Fruit fly (Drosophila melanogaster) whole organism, prepupa: ENCODE data around the gene oc.

Experiments used
- CG10631 ChIP-seq: fragments of 200-800 bp; sonication (Bioruptor generic); optimal IDR thresholded peaks from 2 replicates; lab custom pipeline; 2016; ENCODE audit warnings: missing biosample characterization, missing genetic modification characterization
- CG10669 ChIP-seq: fragments of 200-800 bp; sonication (Bioruptor generic); optimal IDR thresholded peaks from 3 replicates; lab custom pipeline; 2018; ENCODE audit warnings: missing biosample characterization, mild to moderate bottlenecking, missing genetic modification characterization, moderate library complexity
- CG11762 ChIP-seq: fragments of 200-800 bp; sonication (Bioruptor generic); optimal IDR thresholded peaks from 3 replicates; lab custom pipeline; 2016; ENCODE audit warnings: missing biosample characterization, missing genetic modification characterization; ENCODE audit not compliant: insufficient read depth
- CG11902 ChIP-seq: fragments of 200-800 bp; sonication (Bioruptor generic); optimal IDR thresholded peaks from 3 replicates; lab custom pipeline; 2016; ENCODE audit warnings: missing biosample characterization, missing genetic modification characterization
- CG3032 ChIP-seq: fragments of 200-800 bp; optimal IDR thresholded peaks from 2 replicates; lab custom pipeline; 2019; ENCODE audit warnings: missing biosample characterization, mild to moderate bottlenecking, missing genetic modification characterization, moderate library complexity
- CG31627 ChIP-seq: fragments of 200-800 bp; sonication (Bioruptor generic); optimal IDR thresholded peaks from 3 replicates; lab custom pipeline; 2016; ENCODE audit warnings: missing biosample characterization, missing genetic modification characterization
- CG32006 ChIP-seq: fragments of 200-800 bp; sonication (Bioruptor generic); optimal IDR thresholded peaks from 3 replicates; lab custom pipeline; 2017; ENCODE audit warnings: missing biosample characterization, mild to moderate bottlenecking, missing genetic modification characterization
- CG34406 ChIP-seq: fragments of 200-800 bp; sonication (Bioruptor generic); optimal IDR thresholded peaks from 3 replicates; lab custom pipeline; 2016; ENCODE audit warnings: missing biosample characterization, missing genetic modification characterization
- CG3919 ChIP-seq: fragments of 200-800 bp; sonication (Bioruptor generic); optimal IDR thresholded peaks from 3 replicates; lab custom pipeline; 2016; ENCODE audit warnings: missing biosample characterization, missing genetic modification characterization
- CG4318 ChIP-seq: fragments of 200-800 bp; sonication (Bioruptor generic); optimal IDR thresholded peaks from 3 replicates; lab custom pipeline; 2017; ENCODE audit warnings: missing biosample characterization, mild to moderate bottlenecking, missing genetic modification characterization
- CG6163 ChIP-seq: fragments of 200-800 bp; sonication (Bioruptor generic); IDR thresholded peaks from 3 replicates; pipeline ENCODE4 v1.3.6; 2022; ENCODE audit warnings: missing biosample characterization, missing genetic modification characterization
- CG6792 ChIP-seq: fragments of 200-800 bp; sonication (Bioruptor generic); optimal IDR thresholded peaks from 3 replicates; lab custom pipeline; 2016; ENCODE audit warnings: missing biosample characterization, missing genetic modification characterization
- CG6808 ChIP-seq: fragments of 200-800 bp; sonication (Bioruptor generic); optimal IDR thresholded peaks from 3 replicates; lab custom pipeline; 2017; ENCODE audit warnings: missing biosample characterization, missing genetic modification characterization, mild to moderate bottlenecking, moderate library complexity, missing genetic modification reagents
- CG7368 ChIP-seq: fragments of 200-800 bp; sonication (Bioruptor generic); optimal IDR thresholded peaks from 3 replicates; lab custom pipeline; 2016; ENCODE audit warnings: missing biosample characterization, missing genetic modification characterization
- CG8119 ChIP-seq: fragments of 200-800 bp; sonication (Bioruptor generic); IDR thresholded peaks from 3 replicates; pipeline ENCODE4 v1.3.6; 2022; ENCODE audit warnings: missing biosample characterization, missing genetic modification characterization
- CG8319 ChIP-seq: fragments of 200-800 bp; sonication (Bioruptor generic); optimal IDR thresholded peaks from 3 replicates; lab custom pipeline; 2016; ENCODE audit warnings: missing biosample characterization, missing genetic modification characterization
- CG9139 ChIP-seq: fragments of 200-800 bp; sonication (Bioruptor generic); optimal IDR thresholded peaks from 3 replicates; lab custom pipeline; 2017; ENCODE audit warnings: missing biosample characterization, mild to moderate bottlenecking, missing genetic modification characterization
- Eip75B ChIP-seq: fragments of 200-800 bp; sonication (Bioruptor generic); optimal IDR thresholded peaks from 3 replicates; lab custom pipeline; 2016; ENCODE audit warnings: missing biosample characterization, missing genetic modification characterization
- Eip78C ChIP-seq: fragments of 200-800 bp; sonication (Bioruptor generic); peaks from one replicate; lab custom pipeline; 2016; ENCODE audit warnings: missing biosample characterization, missing genetic modification characterization
- Eip93F ChIP-seq: fragments of 200-800 bp; sonication (Bioruptor generic); optimal IDR thresholded peaks from 2 replicates; lab custom pipeline; 2016; ENCODE audit warnings: missing biosample characterization, mild to moderate bottlenecking, missing genetic modification characterization
- Ets21C ChIP-seq: fragments of 200-800 bp; sonication (Bioruptor generic); optimal IDR thresholded peaks from 3 replicates; lab custom pipeline; 2016; ENCODE audit warnings: missing biosample characterization, missing genetic modification characterization
- Ets96B ChIP-seq: fragments of 200-800 bp; optimal IDR thresholded peaks from 2 replicates; lab custom pipeline; 2019; ENCODE audit warnings: missing biosample characterization, mild to moderate bottlenecking, missing genetic modification characterization, moderate library complexity
- Hr38 ChIP-seq: sonication (Bioruptor generic); optimal IDR thresholded peaks from 2 replicates; lab custom pipeline; 2016; ENCODE audit warnings: missing biosample characterization, missing genetic modification characterization
- Hr39 ChIP-seq: fragments of 200-800 bp; sonication (Bioruptor generic); optimal IDR thresholded peaks from 2 replicates; lab custom pipeline; 2016; ENCODE audit warnings: missing biosample characterization, missing genetic modification characterization
- Lpt ChIP-seq: fragments of 200-800 bp; sonication (Bioruptor generic); optimal IDR thresholded peaks from 3 replicates; lab custom pipeline; 2016; ENCODE audit warnings: missing biosample characterization, missing genetic modification characterization
- Met ChIP-seq: fragments of 200-800 bp; sonication (Bioruptor generic); optimal IDR thresholded peaks from 3 replicates; lab custom pipeline; 2016; ENCODE audit warnings: missing biosample characterization, missing genetic modification characterization
- OdsH ChIP-seq: fragments of 200-800 bp; sonication (Bioruptor generic); optimal IDR thresholded peaks from 3 replicates; lab custom pipeline; 2016; ENCODE audit warnings: missing biosample characterization, missing genetic modification characterization
- Smox ChIP-seq: fragments of 200-800 bp; sonication (Bioruptor generic); optimal IDR thresholded peaks from 3 replicates; lab custom pipeline; 2016; ENCODE audit warnings: missing biosample characterization, missing genetic modification characterization
- Sox14 ChIP-seq: fragments of 200-800 bp; sonication (Bioruptor generic); optimal IDR thresholded peaks from 3 replicates; lab custom pipeline; 2016; ENCODE audit warnings: missing biosample characterization, missing genetic modification characterization
- achi ChIP-seq: fragments of 200-800 bp; sonication (Bioruptor generic); optimal IDR thresholded peaks from 3 replicates; lab custom pipeline; 2016; ENCODE audit warnings: missing biosample characterization, missing genetic modification characterization
- cyc ChIP-seq: fragments of 200-800 bp; sonication (Bioruptor generic); optimal IDR thresholded peaks from 3 replicates; lab custom pipeline; 2016; ENCODE audit warnings: missing biosample characterization, missing genetic modification characterization
- eg ChIP-seq: fragments of 200-800 bp; sonication (Bioruptor generic); IDR thresholded peaks from 3 replicates; pipeline ENCODE4 v1.3.6; 2022; ENCODE audit warnings: missing biosample characterization, missing genetic modification characterization
- esn ChIP-seq: fragments of 200-800 bp; sonication (Bioruptor generic); optimal IDR thresholded peaks from 2 replicates; lab custom pipeline; 2016; ENCODE audit warnings: missing biosample characterization, mild to moderate bottlenecking, missing genetic modification characterization, moderate library complexity
- fd59A ChIP-seq: fragments of 200-800 bp; sonication (Bioruptor generic); optimal IDR thresholded peaks from 2 replicates; lab custom pipeline; 2017; ENCODE audit warnings: missing biosample characterization, mild to moderate bottlenecking, missing genetic modification characterization, missing genetic modification reagents
- fd85E ChIP-seq: fragments of 200-800 bp; sonication (Bioruptor generic); optimal IDR thresholded peaks from 3 replicates; lab custom pipeline; 2016; ENCODE audit warnings: missing biosample characterization, missing genetic modification characterization
- lz ChIP-seq: fragments of 200-800 bp; sonication (Bioruptor generic); optimal IDR thresholded peaks from 3 replicates; lab custom pipeline; 2016; ENCODE audit warnings: missing biosample characterization, missing genetic modification characterization
- net ChIP-seq: fragments of 200-800 bp; sonication (Bioruptor generic); optimal IDR thresholded peaks from 3 replicates; lab custom pipeline; 2016; ENCODE audit warnings: missing biosample characterization, missing genetic modification characterization
- spab ChIP-seq: fragments of 200-800 bp; sonication (Bioruptor generic); optimal IDR thresholded peaks from 2 replicates; lab custom pipeline; 2017; ENCODE audit warnings: missing biosample characterization, mild to moderate bottlenecking, missing genetic modification characterization, missing genetic modification reagents
- svp ChIP-seq: fragments of 200-800 bp; sonication (Bioruptor generic); peaks from one replicate; lab custom pipeline; 2016; ENCODE audit warnings: missing biosample characterization, missing genetic modification characterization
- topi ChIP-seq: fragments of 200-800 bp; sonication (Bioruptor generic); optimal IDR thresholded peaks from 3 replicates; lab custom pipeline; 2016; ENCODE audit warnings: missing biosample characterization, missing genetic modification characterization
- vri ChIP-seq: fragments of 200-800 bp; sonication (Bioruptor generic); optimal IDR thresholded peaks from 3 replicates; lab custom pipeline; 2016; ENCODE audit warnings: missing biosample characterization, mild to moderate bottlenecking, missing genetic modification characterization

The oc gene

DNA sequence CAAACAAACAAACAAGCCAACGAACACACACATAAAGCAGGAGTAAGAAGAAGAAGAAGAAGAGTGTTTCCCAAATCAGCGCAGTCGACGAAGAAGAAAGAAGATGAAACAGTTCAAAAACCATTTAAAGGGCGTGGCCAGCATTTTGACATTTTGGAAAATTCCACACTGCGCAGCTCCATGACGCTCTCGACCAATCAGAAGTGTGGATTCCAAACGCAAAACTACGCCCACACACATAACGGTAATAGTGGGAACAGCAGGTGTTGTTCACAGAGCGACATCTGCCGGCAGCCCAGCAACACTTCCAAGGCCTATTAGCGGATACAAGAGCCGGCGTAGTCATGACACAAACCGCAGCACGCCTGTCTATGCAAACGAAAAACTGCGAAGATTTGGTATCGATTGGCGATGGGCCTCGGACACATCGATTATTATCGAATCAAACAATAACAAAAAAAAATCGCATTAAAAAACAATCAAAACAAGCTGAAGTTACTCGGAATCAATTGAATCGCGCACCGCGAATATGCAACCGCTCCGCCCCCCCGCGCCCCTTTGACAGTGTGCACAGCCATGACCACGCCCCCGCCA is 26.2 kb upstream of the oc start, which contains the start of gene Rubicon (continued):
- TF ChIP-seq eg (GFP tag; lab: Robert Waterston, UW) (peak; percentile 88), svp (peak; percentile 44), spab (GFP tag; lab: Kevin White, UChicago) (peak; percentile 58), CG9139 (GFP tag; lab: Kevin White, UChicago) (peak; percentile 79), Met (GFP tag; lab: Kevin White, UChicago) (no peak), CG7368 (GFP tag; lab: Kevin White, UChicago) (no peak)

DNA sequence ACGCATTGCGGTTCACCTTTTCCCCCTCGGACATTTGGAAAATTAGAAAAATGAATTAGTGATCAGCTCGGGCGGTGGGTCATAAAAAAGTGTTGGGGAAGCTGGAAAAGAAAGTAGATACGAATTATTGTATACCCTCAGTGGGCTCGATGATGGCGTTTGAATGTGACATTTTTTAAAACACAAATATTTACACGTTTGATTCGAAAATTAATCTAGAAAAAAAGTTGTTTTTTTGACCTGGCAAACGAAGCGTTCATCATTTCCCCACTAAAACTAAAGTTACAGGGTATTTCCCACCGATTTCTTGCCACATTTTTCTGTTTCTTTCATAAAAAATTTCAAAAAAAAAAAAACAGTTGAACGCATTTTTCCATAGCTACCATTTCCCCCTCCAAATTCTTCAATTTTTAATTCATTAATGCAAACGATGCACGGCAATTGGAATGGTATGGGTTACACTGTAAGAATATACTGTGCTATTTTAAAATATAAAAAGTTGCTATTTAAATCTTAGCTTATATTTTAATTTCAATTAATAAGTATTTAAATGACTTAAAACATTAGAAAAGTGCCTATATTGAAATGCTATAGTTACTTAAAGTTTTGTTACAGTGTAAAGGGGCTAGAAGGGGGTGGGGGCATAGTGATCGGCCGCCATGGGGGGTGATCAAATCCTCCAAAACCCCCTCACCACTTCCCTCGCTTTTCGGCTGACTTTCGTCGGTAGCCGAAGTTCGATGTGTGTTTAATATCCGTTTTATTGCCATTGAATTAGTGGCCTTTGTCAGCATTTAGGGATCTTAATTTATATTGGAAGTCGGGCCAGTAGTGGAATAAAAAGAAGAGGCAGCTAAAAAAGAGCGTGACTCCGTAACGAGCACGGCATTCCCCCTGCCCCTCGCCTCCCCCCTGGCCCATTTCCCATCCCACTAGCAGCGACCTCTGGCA is 21.1 kb upstream of the oc start:
- TF ChIP-seq Met (GFP tag; lab: Kevin White, UChicago) (no peak), Ets21C (GFP tag; lab: Kevin White, UChicago) (no peak), Sox14 (GFP tag; lab: Kevin White, UChicago) (no peak)
- TF ChIP-seq, all 60 proteins: peak for 0

DNA sequence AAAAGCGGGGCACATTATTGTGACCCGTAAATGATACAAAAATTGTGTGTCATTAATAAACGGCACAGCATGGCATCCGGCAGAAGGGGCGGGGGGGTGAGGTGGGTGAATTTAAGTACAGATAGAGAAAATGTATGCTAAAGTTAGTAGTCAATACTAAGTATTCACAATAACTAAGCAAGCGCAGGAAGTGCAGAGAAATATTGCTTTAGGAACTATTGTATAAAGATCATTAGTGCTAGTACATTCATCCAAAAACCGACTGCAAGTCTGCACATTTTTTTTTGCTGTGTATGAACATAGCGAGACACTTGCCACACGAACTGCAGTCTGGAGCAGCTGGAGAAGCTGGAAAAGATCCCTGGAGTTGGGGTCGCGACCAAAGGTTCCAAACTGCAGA is 19.0 kb upstream of the oc start:
- TF ChIP-seq fd59A (GFP tag; lab: Kevin White, UChicago) (no peak), CG8119 (no peak), Eip78C (GFP tag; lab: Kevin White, UChicago) (peak; percentile 71), CG11902 (GFP tag; lab: Kevin White, UChicago) (no peak), Eip93F (GFP tag; lab: Kevin White, UChicago) (no peak), lz (peak; percentile 47), Smox (GFP tag; lab: Kevin White, UChicago) (peak; percentile 21), CG6163 (GFP tag; lab: Robert Waterston, UW) (peak; percentile 54), Met (GFP tag; lab: Kevin White, UChicago) (peak; percentile 39), fd85E (no peak), CG34406 (GFP tag; lab: Kevin White, UChicago) (peak; percentile 14), topi (GFP tag; lab: Kevin White, UChicago) (peak; percentile 10), Sox14 (GFP tag; lab: Kevin White, UChicago) (peak; percentile 10), spab (GFP tag; lab: Kevin White, UChicago) (no peak), vri (GFP tag; lab: Kevin White, UChicago) (no peak), cyc (GFP tag; lab: Kevin White, UChicago) (peak; percentile 39), Eip75B (GFP tag; lab: Kevin White, UChicago) (peak; percentile 7), svp (peak; percentile 85), Lpt (GFP tag; lab: Kevin White, UChicago) (no peak), Hr39 (GFP tag; lab: Kevin White, UChicago) (peak; percentile 33), CG3919 (GFP tag; lab: Kevin White, UChicago) (no peak), CG31627 (peak; percentile 35), Hr38 (GFP tag; lab: Kevin White, UChicago) (no peak), Ets96B (tag; lab: Kevin White, UChicago) (peak; percentile 3), esn (GFP tag; lab: Kevin White, UChicago) (peak; percentile 50)

DNA sequence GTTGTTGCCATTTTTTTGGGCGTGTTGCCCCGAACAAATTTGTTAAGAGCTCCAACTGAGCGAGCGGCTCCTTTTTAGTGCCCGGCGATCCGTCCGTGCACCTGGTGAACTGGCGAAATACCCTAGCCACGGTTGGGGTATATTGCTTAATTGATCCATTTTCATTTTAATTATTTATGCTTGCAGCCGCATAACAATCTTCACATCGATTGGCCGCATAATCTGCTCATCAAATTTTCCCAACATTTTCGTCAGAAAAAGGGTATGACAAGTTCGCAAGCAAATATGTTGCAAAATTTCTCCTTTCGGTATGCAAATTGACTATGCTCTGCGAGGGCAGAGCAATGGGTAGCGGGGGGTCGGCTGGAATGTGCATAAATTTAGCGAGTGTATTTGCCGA is 17.2 kb upstream of the oc start:
- no peak for TF ChIP-seq CG10631 (GFP tag; lab: Kevin White, UChicago)
- peak; percentile 34 for TF ChIP-seq Sox14 (GFP tag; lab: Kevin White, UChicago)
- TF ChIP-seq topi (GFP tag; lab: Kevin White, UChicago): peak; percentile 64
- TF ChIP-seq Ets96B (tag; lab: Kevin White, UChicago): no peak
- no peak for TF ChIP-seq CG11762 (GFP tag; lab: Kevin White, UChicago)
- no peak for TF ChIP-seq CG6808 (GFP tag; lab: Kevin White, UChicago)
- peak; percentile 61 for TF ChIP-seq CG31627
- no peak for TF ChIP-seq CG8119
- no peak for TF ChIP-seq CG32006
- peak; percentile 64 for TF ChIP-seq lz
- peak; percentile 3 for TF ChIP-seq Eip75B (GFP tag; lab: Kevin White, UChicago)
- peak; percentile 6 for TF ChIP-seq achi
- TF ChIP-seq Ets21C (GFP tag; lab: Kevin White, UChicago): peak; percentile 42
- TF ChIP-seq CG3032 (tag; lab: Kevin White, UChicago): no peak
- peak; percentile 42 for TF ChIP-seq vri (GFP tag; lab: Kevin White, UChicago)
- peak; percentile 31 for TF ChIP-seq Eip93F (GFP tag; lab: Kevin White, UChicago)
- TF ChIP-seq cyc (GFP tag; lab: Kevin White, UChicago): peak; percentile 56
- TF ChIP-seq Met (GFP tag; lab: Kevin White, UChicago): peak; percentile 58
- TF ChIP-seq CG6792 (GFP tag; lab: Kevin White, UChicago): peak; percentile 21
- peak; percentile 3 for TF ChIP-seq CG3919 (GFP tag; lab: Kevin White, UChicago)
- no peak for TF ChIP-seq OdsH (GFP tag; lab: Kevin White, UChicago)
- no peak for TF ChIP-seq CG4318
- no peak for TF ChIP-seq net (GFP tag; lab: Kevin White, UChicago)
- TF ChIP-seq CG10669 (GFP tag; lab: Kevin White, UChicago): no peak
- TF ChIP-seq CG8319 (GFP tag; lab: Kevin White, UChicago): no peak
